Worm (Caenorhabditis elegans): ENCODE results near the gene ZK250.13.

ce11 chrII:1897936-1898335 lies 41.6 kb downstream of the ZK250.13 start, which contains the start of gene C46F9.6:
- TF ChIP-seq npax-4 (tag; optimal IDR thresholded peaks at IDR 0.05) (no peak), pag-3 (tag; optimal IDR thresholded peaks at IDR 0.05; ENCODE audit: borderline replicate concordance) (no peak), ama-1 (optimal IDR thresholded peaks at IDR 0.05) (no peak), Y22D7AL.16 (tag; optimal IDR thresholded peaks at IDR 0.05) (no peak), lin-11 (tag; optimal IDR thresholded peaks at IDR 0.05) (no peak), sdc-2 (tag; optimal IDR thresholded peaks at IDR 0.05) (no peak), madf-2 (tag; optimal IDR thresholded peaks at IDR 0.05) (no peak)

All from whole organism, late embryonic.